Worm (Caenorhabditis elegans): ENCODE data around the gene C17G10.6.

- TF ChIP-seq cog-1 (tag; optimal IDR thresholded peaks at IDR 0.05) (no peak), ref-1 (GFP tag; conservative IDR thresholded peaks at IDR 0.05) (no peak), T22C8.4 (GFP tag; IDR thresholded peaks at IDR 0.05) (no peak), tab-1 (GFP tag; IDR thresholded peaks at IDR 0.05) (no peak), ztf-29 (GFP tag; IDR thresholded peaks at IDR 0.05) (no peak), flt-1 (GFP tag; IDR thresholded peaks at IDR 0.05) (no peak), ztf-23 (GFP tag; IDR thresholded peaks at IDR 0.05) (no peak), klf-2 (GFP tag; conservative IDR thresholded peaks at IDR 0.05) (no peak)
Measured at ce11 chrII:5582309-5582708, 20.8 kb downstream of the C17G10.6 start, which contains the start of gene T25E4.2.

Data from whole organism, midembryonic.